Fruit fly (Drosophila melanogaster): ENCODE data around the gene tin.

tin gene

dm6 chr3R:21365262-21365661 is 13.5 kb upstream of the tin start (continued):
- peak; percentile 95 for TF ChIP-seq pum (GFP tag; optimal IDR thresholded peaks at IDR 0.05)
- 0 out of 2 replicates have a peak, but pooled peaks have one; percentile 42 for TF ChIP-seq Dref (GFP tag; IDR thresholded peaks at IDR 0.05)
- TF ChIP-seq CG2875 (GFP tag; optimal IDR thresholded peaks at IDR 0.05), result peak; percentile 84
- peak; percentile 73 for TF ChIP-seq Awh (GFP tag; IDR thresholded peaks at IDR 0.05)
- TF ChIP-seq CG16779 (GFP tag; IDR thresholded peaks at IDR 0.05), result no peak
- peak; percentile 93 for TF ChIP-seq CG2116 (GFP tag; optimal IDR thresholded peaks at IDR 0.05)
- peak; percentile 76 for TF ChIP-seq repo (GFP tag; optimal IDR thresholded peaks at IDR 0.05)
- TF ChIP-seq CG10959 (GFP tag; IDR thresholded peaks at IDR 0.05), result peak; percentile 74
- no peak for TF ChIP-seq CG13894 (tag; optimal IDR thresholded peaks at IDR 0.05)
- TF ChIP-seq GATAe (GFP tag; conservative IDR thresholded peaks at IDR 0.05), result peak; percentile 82
- TF ChIP-seq CG11456 (GFP tag; IDR thresholded peaks at IDR 0.05), result peak; percentile 89
- peak; percentile 98 for TF ChIP-seq sens (GFP tag)
- peak; percentile 93 for TF ChIP-seq Atf-2 (GFP tag; optimal IDR thresholded peaks at IDR 0.05)
- TF ChIP-seq vvl (GFP tag; IDR thresholded peaks at IDR 0.05), result peak; percentile 93
- peak; percentile 88 for TF ChIP-seq Elba2 (GFP tag; optimal IDR thresholded peaks at IDR 0.05)
- TF ChIP-seq tin (GFP tag; optimal IDR thresholded peaks at IDR 0.05), result peak; percentile 97
- peak; percentile 83 for TF ChIP-seq CG4707 (GFP tag; optimal IDR thresholded peaks at IDR 0.05)
- TF ChIP-seq CG12744 (GFP tag; optimal IDR thresholded peaks at IDR 0.05), result peak; percentile 92
- TF ChIP-seq chm (GFP tag; IDR thresholded peaks at IDR 0.05), result no peak
- no peak for TF ChIP-seq fd102C (GFP tag; optimal IDR thresholded peaks at IDR 0.05)
- TF ChIP-seq ab (GFP tag; optimal IDR thresholded peaks at IDR 0.05), result peak; percentile 95
- TF ChIP-seq gsb (GFP tag; IDR thresholded peaks at IDR 0.05), result peak; percentile 89
- TF ChIP-seq Sin3A (optimal IDR thresholded peaks at IDR 0.05), result peak; percentile 91
- peak; percentile 85 for TF ChIP-seq H2.0 (GFP tag; IDR thresholded peaks at IDR 0.05)
- TF ChIP-seq Deaf1 (tag; optimal IDR thresholded peaks at IDR 0.05), result no peak
- peak; percentile 93 for TF ChIP-seq CG15601 (tag; optimal IDR thresholded peaks at IDR 0.05)
- TF ChIP-seq CG4360 (GFP tag; IDR thresholded peaks at IDR 0.05), result peak; percentile 57
- no peak for TF ChIP-seq ato (GFP tag; IDR thresholded peaks at IDR 0.05; ENCODE audit: partially characterized antibody)
- TF ChIP-seq CG17385 (GFP tag; optimal IDR thresholded peaks at IDR 0.05), result peak; percentile 91
- TF ChIP-seq dm (GFP tag; optimal IDR thresholded peaks at IDR 0.05), result peak; percentile 92
- TF ChIP-seq CG6654 (GFP tag; optimal IDR thresholded peaks at IDR 0.05), result peak; percentile 82
- peak in 1 of 2 experiments; percentile 83 for TF ChIP-seq tll (GFP tag; optimal IDR thresholded peaks at IDR 0.05)
- TF ChIP-seq CG17912 (GFP tag; optimal IDR thresholded peaks at IDR 0.05), result peak; percentile 91
- TF ChIP-seq ttk (GFP tag; IDR thresholded peaks at IDR 0.05), result peak; percentile 86
- peak; percentile 95 for TF ChIP-seq Oli (tag; optimal IDR thresholded peaks at IDR 0.05)
- TF ChIP-seq CG6175 (GFP tag; IDR thresholded peaks at IDR 0.05), result peak; percentile 89
- TF ChIP-seq bowl (GFP tag; IDR thresholded peaks at IDR 0.05), result peak; percentile 77
- TF ChIP-seq aop (GFP tag; IDR thresholded peaks at IDR 0.05), result no peak
- peak; percentile 92 to 94 for TF ChIP-seq chif (GFP tag; optimal IDR thresholded peaks at IDR 0.05)
- TF ChIP-seq pita (GFP tag; optimal IDR thresholded peaks at IDR 0.05), result no peak
- peak; percentile 83 for TF ChIP-seq CG14050 (GFP tag; IDR thresholded peaks at IDR 0.05)
- TF ChIP-seq H15 (GFP tag; IDR thresholded peaks at IDR 0.05), result peak; percentile 88
- TF ChIP-seq CG14667 (GFP tag; IDR thresholded peaks at IDR 0.05), result peak; percentile 92
- peak; percentile 95 for TF ChIP-seq CG10209 (GFP tag; optimal IDR thresholded peaks at IDR 0.05)
- peak; percentile 85 for TF ChIP-seq CG2889 (GFP tag; IDR thresholded peaks at IDR 0.05)
- peak; percentile 96 for TF ChIP-seq tio (GFP tag; optimal IDR thresholded peaks at IDR 0.05)
- TF ChIP-seq Mad (GFP tag; optimal IDR thresholded peaks at IDR 0.05), result peak; percentile 96
- TF ChIP-seq Atf3 (GFP tag; optimal IDR thresholded peaks at IDR 0.05), result peak; percentile 89
- no peak for TF ChIP-seq MESR4 (GFP tag; optimal IDR thresholded peaks at IDR 0.05)
- peak; percentile 70 for TF ChIP-seq CG7271 (tag; optimal IDR thresholded peaks at IDR 0.05)
- peak; percentile 98 for TF ChIP-seq lilli (GFP tag; optimal IDR thresholded peaks at IDR 0.05)
- TF ChIP-seq Adf1 (GFP tag; IDR thresholded peaks at IDR 0.05), result peak; percentile 74

Measured in whole organism, embryonic.